Fruit fly (Drosophila melanogaster): ENCODE data around the gene CG43439.
A peak's percentile ranks its signal among the peaks of the same experiment; 100 is the strongest.

Gene CG43439

DNA sequence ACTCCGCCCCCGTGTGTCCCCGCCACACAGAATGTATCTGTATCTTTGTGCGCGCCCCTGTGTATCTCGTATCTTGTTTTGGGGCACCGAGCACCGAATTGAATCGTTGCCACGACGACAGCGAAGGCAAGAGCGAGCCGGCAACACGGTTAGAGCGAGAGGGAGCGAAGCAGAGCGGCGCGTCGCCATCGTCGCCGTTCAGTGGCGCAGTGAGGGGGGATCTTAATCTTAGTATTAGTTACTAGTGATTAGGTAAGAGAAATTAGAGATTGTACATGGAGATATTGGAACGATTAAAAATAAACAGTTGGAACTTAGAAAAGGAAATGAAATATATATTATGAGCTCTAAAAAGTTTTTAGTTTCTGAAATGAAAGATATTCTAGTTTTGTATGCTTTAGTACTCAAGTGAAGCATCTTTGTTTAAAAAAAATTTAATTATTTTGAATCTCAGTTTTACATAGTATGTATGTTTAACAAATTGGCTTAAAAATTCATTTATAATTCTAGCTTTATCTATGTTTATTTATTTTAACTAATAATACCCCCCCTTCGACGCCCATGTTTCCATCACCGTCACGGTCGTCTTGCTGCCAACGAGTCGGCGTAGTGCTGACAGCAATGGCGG, 4.7 kb upstream of the CG43439 start (continued):
- peak; percentile 70 for TF ChIP-seq CG10669 (GFP tag; optimal IDR thresholded peaks at IDR 0.05)
- peak; percentile 63 for TF ChIP-seq Blimp-1 (GFP tag; optimal IDR thresholded peaks at IDR 0.05)
- peak; percentile 69 for TF ChIP-seq Sox15 (GFP tag; optimal IDR thresholded peaks at IDR 0.05)
- TF ChIP-seq lz (GFP tag; optimal IDR thresholded peaks at IDR 0.05), result peak; percentile 69
- TF ChIP-seq CG16779 (tag; optimal IDR thresholded peaks at IDR 0.05), result peak; percentile 76
- TF ChIP-seq Lpt (GFP tag; optimal IDR thresholded peaks at IDR 0.05), result peak; percentile 77
- TF ChIP-seq net (GFP tag; optimal IDR thresholded peaks at IDR 0.05), result peak; percentile 68
- TF ChIP-seq fd59A (GFP tag; optimal IDR thresholded peaks at IDR 0.05), result peak; percentile 42
- TF ChIP-seq CG34406 (GFP tag; optimal IDR thresholded peaks at IDR 0.05), result peak; percentile 78

- TF ChIP-seq CG15336 (GFP tag; IDR thresholded peaks at IDR 0.05), result peak; percentile 22; the same call in 1 of the 2 replicates
- TF ChIP-seq Eip78C (GFP tag), result peak; percentile 30
- peak; percentile 23 for TF ChIP-seq achi (GFP tag; optimal IDR thresholded peaks at IDR 0.05)
- peak; percentile 28 for TF ChIP-seq svp (GFP tag)
- TF ChIP-seq CG32006 (GFP tag; optimal IDR thresholded peaks at IDR 0.05), result peak; percentile 27
- TF ChIP-seq Ets21C (GFP tag; optimal IDR thresholded peaks at IDR 0.05), result no peak
Measured at dm6 chr3L:6981823-6982222, 2.6 kb downstream of the CG43439 start.

dm6 chr3L:6981109-6981741, 3.2 kb downstream of the CG43439 start:
- no peak for TF ChIP-seq fkh (GFP tag; optimal IDR thresholded peaks at IDR 0.05)
- no peak for TF ChIP-seq spab (GFP tag; optimal IDR thresholded peaks at IDR 0.05)
- TF ChIP-seq ss (GFP tag; optimal IDR thresholded peaks at IDR 0.05), result no peak
- TF ChIP-seq CG11902 (GFP tag; optimal IDR thresholded peaks at IDR 0.05), result no peak
- no peak for TF ChIP-seq Gug (GFP tag; IDR thresholded peaks at IDR 0.05)
- no peak for TF ChIP-seq OdsH (GFP tag; optimal IDR thresholded peaks at IDR 0.05)
- no peak for TF ChIP-seq Eip93F (GFP tag; optimal IDR thresholded peaks at IDR 0.05)
- TF ChIP-seq topi (GFP tag; optimal IDR thresholded peaks at IDR 0.05), result no peak
- no peak for TF ChIP-seq CG3032 (tag; optimal IDR thresholded peaks at IDR 0.05)
- no peak for TF ChIP-seq dac (GFP tag; optimal IDR thresholded peaks at IDR 0.05)

DNA sequence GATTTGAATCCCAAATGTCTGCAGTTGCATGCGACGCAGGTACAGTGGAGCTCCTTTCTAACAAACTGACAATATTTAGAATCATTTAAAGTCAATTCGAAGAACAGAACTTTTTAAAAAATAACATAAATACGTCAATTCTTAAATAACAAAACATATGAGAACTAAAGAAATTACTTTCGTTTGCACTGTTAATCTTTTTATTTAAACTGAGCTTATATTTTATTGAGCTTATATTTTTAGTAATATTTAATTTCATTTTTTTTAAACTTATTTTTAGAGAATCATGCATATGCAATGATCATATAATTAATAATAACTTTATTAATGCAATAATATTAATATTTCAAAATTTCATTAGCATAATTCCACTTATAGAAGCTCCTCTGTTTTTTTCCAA, 3.8 kb downstream of the CG43439 start:
- TF ChIP-seq CG9139 (GFP tag; optimal IDR thresholded peaks at IDR 0.05) (no peak), dsx (GFP tag; optimal IDR thresholded peaks at IDR 0.05; ENCODE audit: poor library complexity, severe bottlenecking) (no peak), CG8119 (GFP tag; IDR thresholded peaks at IDR 0.05) (no peak), Gug (GFP tag; IDR thresholded peaks at IDR 0.05) (no peak), CG11762 (GFP tag; optimal IDR thresholded peaks at IDR 0.05; ENCODE audit: insufficient read depth) (no peak), Eip78C (GFP tag) (no peak), CG31627 (GFP tag; optimal IDR thresholded peaks at IDR 0.05) (no peak), dac (GFP tag; optimal IDR thresholded peaks at IDR 0.05) (no peak)

DNA sequence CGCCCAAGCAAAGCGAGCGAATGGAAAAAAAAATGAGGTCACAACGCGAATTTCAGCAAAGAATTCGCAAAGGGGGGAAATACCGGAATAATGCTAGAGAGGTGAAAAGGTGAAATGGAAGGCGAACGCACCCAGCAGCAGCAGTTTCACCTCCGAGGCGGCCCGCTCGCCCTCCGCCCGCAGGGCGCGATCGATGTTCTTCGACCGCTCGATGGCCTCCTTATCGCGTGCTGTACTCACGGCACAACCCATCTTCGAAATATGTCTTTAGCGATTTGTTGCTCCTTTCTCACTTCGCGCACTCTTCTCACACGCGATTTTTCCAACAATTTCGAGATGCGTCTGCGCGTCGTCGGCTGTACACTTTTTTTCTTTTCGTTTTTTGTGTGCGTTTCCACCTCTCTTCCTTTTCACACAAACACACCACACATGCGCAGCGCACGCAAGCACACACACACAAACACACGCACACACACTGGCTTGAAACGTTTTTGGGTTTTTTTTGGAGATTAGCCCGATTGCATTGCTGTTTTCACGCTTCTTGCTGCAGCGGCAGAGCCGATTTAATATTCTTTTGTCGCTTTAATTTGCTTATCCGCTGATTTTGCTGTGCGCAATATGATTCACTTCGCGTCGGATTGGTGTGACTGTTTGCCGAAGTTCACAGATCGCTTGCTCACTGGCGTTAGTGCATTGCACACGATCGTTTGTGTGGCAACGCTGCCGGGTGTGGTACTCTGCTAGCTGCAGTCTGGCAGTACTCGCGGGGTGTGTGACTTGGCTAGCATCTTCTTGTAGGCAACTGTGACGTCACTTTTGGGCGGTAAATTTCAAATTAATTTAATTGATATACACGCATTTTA, 4.8 kb downstream of the CG43439 start, which contains the start of gene Galphai:
TSS of gene Galphai (minus strand) at position 658 of the 863 bp plus-strand sequence.
- TF ChIP-seq CG6276 (GFP tag; optimal IDR thresholded peaks at IDR 0.05) (no peak), CG7368 (GFP tag; optimal IDR thresholded peaks at IDR 0.05) (no peak), Smox (GFP tag; optimal IDR thresholded peaks at IDR 0.05) (no peak), CG10631 (GFP tag; optimal IDR thresholded peaks at IDR 0.05) (no peak), CG8632 (GFP tag; optimal IDR thresholded peaks at IDR 0.05) (no peak), CG11294 (GFP tag; IDR thresholded peaks at IDR 0.05) (no peak), cyc (GFP tag; optimal IDR thresholded peaks at IDR 0.05) (no peak), CG10669 (GFP tag; optimal IDR thresholded peaks at IDR 0.05) (no peak), dsx (GFP tag; optimal IDR thresholded peaks at IDR 0.05; ENCODE audit: poor library complexity, severe bottlenecking) (peak; percentile 59), lz (GFP tag; optimal IDR thresholded peaks at IDR 0.05) (no peak), spab (GFP tag; optimal IDR thresholded peaks at IDR 0.05) (no peak), Eip75B (GFP tag; optimal IDR thresholded peaks at IDR 0.05) (peak; percentile 37), acj6 (GFP tag; optimal IDR thresholded peaks at IDR 0.05) (no peak), Hr4 (GFP tag; optimal IDR thresholded peaks at IDR 0.05) (no peak), CG3032 (tag; optimal IDR thresholded peaks at IDR 0.05) (peak; percentile 27), CG16779 (tag; optimal IDR thresholded peaks at IDR 0.05) (no peak), CG34406 (GFP tag; optimal IDR thresholded peaks at IDR 0.05) (no peak), Sox102F (GFP tag; optimal IDR thresholded peaks at IDR 0.05) (no peak), Eip93F (GFP tag; optimal IDR thresholded peaks at IDR 0.05) (no peak), Eip78C (GFP tag) (peak; percentile 76)
